Worm (Caenorhabditis elegans) whole organism, late embryonic: ENCODE data around the gene lmtr-5.

Source experiments
- C38D4.7 ChIP-seq: fragments of 200-800 bp; sonication (Bioruptor generic); optimal IDR thresholded peaks from 2 replicates; lab custom pipeline; 2018; ENCODE audit warnings: mild to moderate bottlenecking, missing genetic modification characterization, moderate library complexity, missing compliant biosample characterization
- F13H6.1 ChIP-seq: sonication (generic microtip); optimal IDR thresholded peaks from 2 replicates; lab custom pipeline; 2016; ENCODE audit warnings: missing genetic modification characterization, missing compliant biosample characterization
- K09A11.1 ChIP-seq: sonication (generic microtip); optimal IDR thresholded peaks from 2 replicates; lab custom pipeline; 2017; ENCODE audit warnings: antibody characterized with exemption, mild to moderate bottlenecking, missing genetic modification characterization, missing compliant biosample characterization; ENCODE audit not compliant: insufficient read depth
- Y22D7AL.16 ChIP-seq: sonication (generic microtip); optimal IDR thresholded peaks from 2 replicates; lab custom pipeline; 2016; ENCODE audit warnings: missing genetic modification characterization, missing compliant biosample characterization
- ahr-1 ChIP-seq: sonication (generic microtip); optimal IDR thresholded peaks from 2 replicates; lab custom pipeline; 2016; ENCODE audit warnings: missing genetic modification characterization, missing compliant biosample characterization
- ama-1 ChIP-seq: fragments of 150-350 bp; optimal IDR thresholded peaks from 2 replicates; lab custom pipeline; 2014
- ceh-18 ChIP-seq: sonication (generic microtip); optimal IDR thresholded peaks from 2 replicates; lab custom pipeline; 2016; ENCODE audit warnings: missing genetic modification characterization, missing compliant biosample characterization
- ceh-2 ChIP-seq: sonication (generic microtip); optimal IDR thresholded peaks from 2 replicates; lab custom pipeline; 2016; ENCODE audit warnings: missing genotype, missing genetic modification characterization, missing compliant biosample characterization
- ceh-24 ChIP-seq: sonication (generic microtip); optimal IDR thresholded peaks from 2 replicates; lab custom pipeline; 2016; ENCODE audit warnings: mild to moderate bottlenecking, missing genetic modification characterization, missing compliant biosample characterization
- ceh-30 ChIP-seq: fragments of 150-350 bp; optimal IDR thresholded peaks from 2 replicates; lab custom pipeline; 2014; ENCODE audit warnings: missing biosample characterization, missing genetic modification characterization
- ceh-31 ChIP-seq: sonication (generic microtip); optimal IDR thresholded peaks from 2 replicates; lab custom pipeline; 2016; ENCODE audit warnings: missing genetic modification characterization, missing compliant biosample characterization
- ceh-34 ChIP-seq: sonication (generic microtip); optimal IDR thresholded peaks from 2 replicates; lab custom pipeline; 2016; ENCODE audit warnings: mild to moderate bottlenecking, missing genetic modification characterization, missing compliant biosample characterization
- ceh-45 ChIP-seq: fragments of 200-800 bp; sonication (Bioruptor generic); IDR thresholded peaks from 2 replicates; pipeline ENCODE4 v1.3.6; 2022; ENCODE audit warnings: missing genetic modification reagents, missing genetic modification characterization, missing compliant biosample characterization
- ceh-9 ChIP-seq: sonication (generic microtip); optimal IDR thresholded peaks from 2 replicates; lab custom pipeline; 2016; ENCODE audit warnings: mild to moderate bottlenecking, missing genetic modification characterization, inconsistent platforms, missing compliant biosample characterization
- dve-1 ChIP-seq: sonication (generic microtip); optimal IDR thresholded peaks from 2 replicates; lab custom pipeline; 2017; ENCODE audit warnings: antibody characterized with exemption, mild to moderate bottlenecking, missing genetic modification characterization, missing compliant biosample characterization
- elt-2 ChIP-seq: sonication (generic microtip); optimal IDR thresholded peaks from 2 replicates; lab custom pipeline; 2016; ENCODE audit warnings: missing genetic modification reagents, missing genetic modification characterization, missing compliant biosample characterization
- ets-4 ChIP-seq: sonication (generic microtip); optimal IDR thresholded peaks from 2 replicates; lab custom pipeline; 2016; ENCODE audit warnings: missing genetic modification characterization, missing compliant biosample characterization
- eyg-1 ChIP-seq: sonication (generic microtip); optimal IDR thresholded peaks from 2 replicates; lab custom pipeline; 2016; ENCODE audit warnings: missing genotype, missing genetic modification characterization, missing compliant biosample characterization
- fax-1 ChIP-seq: sonication (generic microtip); optimal IDR thresholded peaks from 2 replicates; lab custom pipeline; 2016; ENCODE audit warnings: missing genotype, missing genetic modification characterization, missing compliant biosample characterization
- fkh-10 ChIP-seq: fragments of 150-350 bp; optimal IDR thresholded peaks from 2 replicates; lab custom pipeline; 2014; ENCODE audit warnings: missing biosample characterization, missing genetic modification reagents, missing genetic modification characterization
- gmeb-2 ChIP-seq: sonication (generic microtip); optimal IDR thresholded peaks from 2 replicates; lab custom pipeline; 2016; ENCODE audit warnings: missing genetic modification characterization, inconsistent platforms, missing compliant biosample characterization
- hlh-13 ChIP-seq: fragments of 200-800 bp; sonication (Bioruptor generic); optimal IDR thresholded peaks from 2 replicates; lab custom pipeline; 2018; ENCODE audit warnings: mild to moderate bottlenecking, missing genetic modification characterization, missing compliant biosample characterization
- hlh-30 ChIP-seq: sonication (generic microtip); optimal IDR thresholded peaks from 2 replicates; lab custom pipeline; 2017; ENCODE audit warnings: antibody characterized with exemption, missing genetic modification characterization, missing compliant biosample characterization; ENCODE audit not compliant: insufficient read depth
- hlh-6 ChIP-seq: sonication (generic microtip); optimal IDR thresholded peaks from 2 replicates; lab custom pipeline; 2016; ENCODE audit warnings: missing genotype, missing genetic modification characterization, missing compliant biosample characterization
- hlh-8 ChIP-seq: sonication (generic microtip); optimal IDR thresholded peaks from 2 replicates; lab custom pipeline; 2016; ENCODE audit warnings: missing genotype, missing genetic modification characterization, missing compliant biosample characterization
- madf-2 ChIP-seq: sonication (generic microtip); optimal IDR thresholded peaks from 2 replicates; lab custom pipeline; 2017; ENCODE audit warnings: missing genetic modification characterization, missing compliant biosample characterization
- nfya-1 ChIP-seq: sonication (generic microtip); optimal IDR thresholded peaks from 2 replicates; lab custom pipeline; 2017; ENCODE audit warnings: missing genetic modification characterization, mild to moderate bottlenecking, missing compliant biosample characterization, antibody characterized with exemption, moderate library complexity
- nhr-11 ChIP-seq: fragments of 150-350 bp; optimal IDR thresholded peaks from 2 replicates; lab custom pipeline; 2014; ENCODE audit warnings: missing biosample characterization, missing genetic modification characterization
- npax-4 ChIP-seq: sonication (generic microtip); optimal IDR thresholded peaks from 2 replicates; lab custom pipeline; 2016; ENCODE audit warnings: missing genetic modification characterization, missing compliant biosample characterization
- odd-2 ChIP-seq: sonication (generic microtip); optimal IDR thresholded peaks from 2 replicates; lab custom pipeline; 2017; ENCODE audit warnings: antibody characterized with exemption, mild to moderate bottlenecking, missing genetic modification characterization, missing compliant biosample characterization
- pax-1 ChIP-seq: fragments of 150-350 bp; optimal IDR thresholded peaks from 2 replicates; lab custom pipeline; 2014; ENCODE audit warnings: missing biosample characterization, missing genetic modification characterization
- pha-2 ChIP-seq: sonication (generic microtip); optimal IDR thresholded peaks from 2 replicates; lab custom pipeline; 2017; ENCODE audit warnings: mild to moderate bottlenecking, missing genetic modification characterization, missing compliant biosample characterization
- pqm-1 ChIP-seq: sonication (generic microtip); optimal IDR thresholded peaks from 2 replicates; lab custom pipeline; 2016; ENCODE audit warnings: missing genetic modification characterization, missing compliant biosample characterization
- pros-1 ChIP-seq: fragments of 150-350 bp; optimal IDR thresholded peaks from 2 replicates; lab custom pipeline; 2014; ENCODE audit warnings: missing biosample characterization, missing genetic modification reagents, missing genetic modification characterization
- rnt-1 ChIP-seq: sonication (generic microtip); optimal IDR thresholded peaks from 2 replicates; lab custom pipeline; 2016; ENCODE audit warnings: missing genetic modification characterization, missing compliant biosample characterization
- sdc-2 ChIP-seq: sonication (generic microtip); optimal IDR thresholded peaks from 2 replicates; lab custom pipeline; 2016; ENCODE audit warnings: missing genotype, missing genetic modification characterization, missing compliant biosample characterization
- sox-2 ChIP-seq: fragments of 200-800 bp; sonication (Bioruptor generic); IDR thresholded peaks from 2 replicates; pipeline ENCODE4 v1.3.6; 2022; ENCODE audit warnings: missing genetic modification reagents, missing genetic modification characterization, missing compliant biosample characterization
- tbx-2 ChIP-seq: sonication (generic microtip); optimal IDR thresholded peaks from 2 replicates; lab custom pipeline; 2016; ENCODE audit warnings: missing genetic modification characterization, missing compliant biosample characterization
- ttx-3 ChIP-seq: sonication (generic microtip); optimal IDR thresholded peaks from 2 replicates; lab custom pipeline; 2016; ENCODE audit warnings: missing genetic modification reagents, missing genetic modification characterization, missing compliant biosample characterization
- unc-3 ChIP-seq, 2 experiments: fragments of 200-800 bp in 1 of 2; sonication (Bioruptor generic) in 1 of 2; sonication (generic microtip) in 1 of 2; conservative IDR thresholded peaks in 1 of 2; optimal IDR thresholded peaks in 1 of 2; 2 replicates each; pipeline versions ENCODE4 v1.3.6 to Lab custom; 2016 to 2022; ENCODE audit warnings: missing compliant biosample characterization in 2 of 2, missing genetic modification characterization in 2 of 2, missing genetic modification reagents in 1 of 2
- unc-42 ChIP-seq: sonication (generic microtip); optimal IDR thresholded peaks from 2 replicates; lab custom pipeline; 2016; ENCODE audit warnings: missing genotype, missing genetic modification characterization, missing compliant biosample characterization
- zip-5 ChIP-seq: sonication (generic microtip); optimal IDR thresholded peaks from 2 replicates; lab custom pipeline; 2016; ENCODE audit warnings: missing genetic modification characterization, missing compliant biosample characterization
- ztf-16 ChIP-seq: sonication (generic microtip); optimal IDR thresholded peaks from 2 replicates; lab custom pipeline; 2017; ENCODE audit warnings: missing genetic modification characterization, missing compliant biosample characterization

lmtr-5 gene

DNA sequence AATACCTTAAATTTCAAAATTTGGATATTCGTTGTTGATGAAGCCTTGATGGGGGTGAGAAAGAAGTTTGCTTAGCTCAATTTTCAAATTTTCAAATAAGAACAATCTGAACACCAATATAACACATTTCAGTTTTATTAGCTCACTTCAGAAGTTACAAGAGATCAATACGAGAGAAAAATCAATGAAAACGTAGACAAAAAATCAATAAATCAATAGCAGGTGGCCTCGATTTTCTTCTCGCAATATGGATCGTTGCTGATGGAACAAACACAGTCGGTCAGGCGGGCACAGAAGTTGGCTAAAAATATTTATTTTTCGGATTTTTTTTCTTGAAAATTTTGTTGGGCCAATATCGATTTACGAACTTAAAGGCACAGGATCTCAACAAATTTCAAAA is 41.4 kb upstream of the lmtr-5 start:
- TF ChIP-seq ceh-31 (tag; lab: Kevin White, UChicago) (no peak), F13H6.1 (tag; lab: Kevin White, UChicago) (no peak), ceh-34 (no peak), ceh-24 (tag; lab: Kevin White, UChicago) (no peak), ceh-30 (no peak), npax-4 (no peak), ceh-2 (tag; lab: Kevin White, UChicago) (no peak), C38D4.7 (GFP tag; lab: Kevin White, UChicago) (no peak), ahr-1 (tag; lab: Kevin White, UChicago) (no peak), unc-3 (GFP tag; conservative IDR thresholded peaks at IDR 0.05; lab: Robert Waterston, UW) (no peak), unc-3 (tag; optimal IDR thresholded peaks at IDR 0.05; lab: Kevin White, UChicago) (no peak), ama-1 (lab: Kevin White, UChicago) (no peak), gmeb-2 (tag; lab: Kevin White, UChicago) (no peak)

DNA sequence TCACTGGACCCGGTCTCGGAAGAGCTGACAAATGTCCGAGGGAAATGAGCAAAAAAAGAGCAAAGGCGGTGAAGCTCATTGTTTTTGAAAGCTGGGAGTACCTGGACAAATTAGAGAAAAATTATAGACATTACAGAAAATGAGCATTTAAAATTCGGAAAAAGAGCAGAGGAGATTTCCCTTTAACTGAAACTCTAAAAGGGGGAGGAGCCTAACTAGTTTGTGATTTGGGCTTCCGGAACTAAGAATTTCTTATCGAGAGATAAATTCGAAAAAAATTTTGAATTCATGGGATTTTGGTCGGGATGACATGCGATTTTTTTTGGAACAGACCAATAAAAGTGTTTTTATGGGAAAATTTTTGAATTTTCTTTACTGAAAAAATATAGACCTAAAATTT is 39.8 kb upstream of the lmtr-5 start, which contains the start of gene C44B11.4:
Gene C44B11.4 (minus strand): TSS at position 101 of the 400 bp plus-strand sequence.
- TF ChIP-seq fax-1 (no peak), odd-2 (no peak), unc-42 (no peak), zip-5 (tag; lab: Kevin White, UChicago) (no peak), sdc-2 (tag; lab: Kevin White, UChicago) (no peak), nhr-11 (tag; lab: Kevin White, UChicago) (no peak), ztf-16 (no peak), eyg-1 (tag; lab: Kevin White, UChicago) (no peak), pha-2 (no peak), K09A11.1 (tag; lab: Kevin White, UChicago) (no peak), tbx-2 (tag; lab: Kevin White, UChicago) (no peak), ets-4 (tag; lab: Kevin White, UChicago) (no peak), nfya-1 (tag; lab: Kevin White, UChicago) (no peak), ttx-3 (tag; lab: Kevin White, UChicago) (no peak), ceh-31 (tag; lab: Kevin White, UChicago) (no peak), dve-1 (tag; lab: Kevin White, UChicago) (no peak), ceh-24 (tag; lab: Kevin White, UChicago) (no peak), rnt-1 (tag; lab: Kevin White, UChicago) (no peak)

ce11 chrIII:3152848-3153247 is 30.6 kb upstream of the lmtr-5 start, which contains the start of gene C44B11.6:
C44B11.6 (plus strand) TSS chrIII:3153148.
- TF ChIP-seq F13H6.1 (tag; lab: Kevin White, UChicago) (no peak), fax-1 (no peak), ceh-9 (tag; lab: Kevin White, UChicago) (no peak), madf-2 (tag; lab: Kevin White, UChicago) (no peak), ceh-2 (tag; lab: Kevin White, UChicago) (no peak), odd-2 (no peak)
- TF ChIP-seq, all 69 proteins: peak for 0

DNA sequence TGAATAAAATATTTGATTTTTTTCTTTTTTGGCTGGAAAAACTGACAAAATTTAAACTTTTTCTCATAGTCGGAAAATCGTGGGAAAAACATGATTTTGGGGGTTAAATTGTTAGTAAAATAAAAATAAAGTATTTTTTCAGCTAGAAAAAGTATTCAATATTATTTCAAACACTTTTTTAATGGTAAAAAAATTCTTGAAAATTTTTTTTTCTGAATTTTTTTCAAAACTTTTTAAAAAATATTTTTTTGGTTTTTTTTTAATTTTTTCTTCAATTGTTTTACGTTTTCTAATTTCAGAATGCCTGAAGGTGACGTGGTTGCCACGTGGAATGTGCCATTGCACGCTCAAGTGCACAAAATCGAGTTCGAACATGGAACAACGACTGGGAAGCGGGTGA is 28.5 kb upstream of the lmtr-5 start, which contains the start of gene C44B11.1:
Gene C44B11.1 (plus strand): TSS at position 301 of the 400 bp plus-strand sequence.
- TF ChIP-seq ceh-18 (tag; lab: Kevin White, UChicago) (no peak), pqm-1 (tag; lab: Kevin White, UChicago) (no peak), unc-42 (no peak), pros-1 (tag; lab: Kevin White, UChicago) (no peak), Y22D7AL.16 (tag; lab: Kevin White, UChicago) (no peak), sox-2 (GFP tag; lab: Robert Waterston, UW) (no peak), ceh-45 (no peak), hlh-13 (GFP tag; lab: Kevin White, UChicago) (no peak), ceh-31 (tag; lab: Kevin White, UChicago) (no peak), hlh-30 (tag; lab: Kevin White, UChicago) (no peak), hlh-8 (tag; lab: Kevin White, UChicago) (no peak), elt-2 (tag; lab: Kevin White, UChicago) (no peak), nfya-1 (tag; lab: Kevin White, UChicago) (no peak), hlh-6 (tag; lab: Kevin White, UChicago) (no peak), eyg-1 (tag; lab: Kevin White, UChicago) (no peak), fkh-10 (no peak), pax-1 (tag; lab: Kevin White, UChicago) (no peak)
